Fruit fly (Drosophila melanogaster): ENCODE measurements around the gene CG7231.

DNA sequence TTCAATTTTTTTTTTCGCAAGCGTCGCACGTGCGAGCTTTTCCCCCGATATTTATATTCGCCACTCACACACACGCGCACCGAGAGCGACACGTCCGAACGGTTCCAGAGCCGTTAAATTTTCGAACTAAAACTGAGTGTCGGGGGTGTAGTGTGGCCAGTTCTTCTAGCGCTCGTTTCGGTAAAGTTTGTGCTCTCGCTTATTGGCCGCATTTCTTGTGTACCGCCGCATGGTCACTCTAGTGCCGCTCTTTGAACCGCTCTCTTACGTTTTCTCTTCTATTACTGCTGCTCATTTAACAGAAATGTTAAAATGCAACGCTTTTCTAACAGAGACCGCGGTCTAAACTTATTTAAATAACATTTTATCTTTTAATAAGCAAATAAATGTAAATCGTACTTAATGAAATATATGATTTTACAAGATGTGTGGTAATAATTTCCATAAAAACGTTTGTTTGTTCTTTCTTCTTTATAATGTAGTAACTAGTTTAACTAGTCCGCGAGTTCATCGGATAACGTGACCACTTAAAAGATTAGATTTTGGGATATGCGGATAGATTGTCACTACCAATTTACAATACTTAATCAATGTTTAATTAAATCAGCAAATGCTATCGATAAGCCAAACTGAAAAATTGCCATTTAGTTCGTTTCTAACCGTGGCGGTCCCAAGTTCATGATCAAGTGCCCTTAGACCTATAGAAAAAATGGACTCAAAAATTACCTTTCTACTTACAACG lies 484 bp downstream of the CG7231 start, which contains the start of gene Snoo:
- TF ChIP-seq tj (GFP tag; optimal IDR thresholded peaks at IDR 0.05), result no peak
- peak; percentile 3 for TF ChIP-seq CG7101 (tag; optimal IDR thresholded peaks at IDR 0.05)
- TF ChIP-seq CG14711 (tag; optimal IDR thresholded peaks at IDR 0.05), result no peak
- peak; percentile 90 for TF ChIP-seq kay (GFP tag; ENCODE audit: borderline replicate concordance)

Measured in whole organism, adult.